Fruit fly (Drosophila melanogaster): ENCODE results near the gene Six4.

Gene Six4

DNA sequence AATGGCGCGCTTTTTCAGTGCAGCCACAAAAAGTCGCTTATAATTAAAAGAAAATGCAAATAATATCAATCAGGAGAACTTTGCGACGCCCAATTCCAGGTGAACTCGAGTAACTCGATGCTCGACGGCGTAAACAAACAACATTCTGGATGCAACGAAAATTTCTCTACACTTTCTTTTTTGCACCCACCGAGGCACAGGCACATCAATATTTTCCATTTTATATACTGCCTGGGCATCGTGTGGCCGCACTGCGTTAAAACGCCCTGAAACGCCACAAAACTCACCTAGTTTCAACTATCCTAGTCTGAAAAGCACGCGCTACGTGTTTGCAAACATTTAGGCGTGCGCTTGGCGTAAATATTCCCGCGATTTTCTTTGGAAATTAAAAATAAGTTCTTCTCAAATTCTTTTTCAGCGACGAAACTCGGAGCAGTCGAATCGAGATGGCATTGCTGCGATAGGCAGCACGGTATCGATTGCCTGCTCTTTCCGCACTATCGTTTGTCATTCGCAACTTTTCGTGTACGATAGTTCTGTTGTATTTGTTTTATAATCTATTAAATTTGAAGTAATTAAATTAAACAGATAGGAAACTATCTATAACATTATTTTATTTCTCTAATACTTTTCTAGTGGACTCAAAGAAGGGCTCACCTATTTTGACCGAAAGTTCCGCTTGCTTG is 6.7 kb downstream of the Six4 start, which contains the start of gene Pcif1 (continued):
- TF ChIP-seq CG10979 (tag; optimal IDR thresholded peaks at IDR 0.05) (peak; percentile 6), unc-4 (GFP tag; IDR thresholded peaks at IDR 0.05; ENCODE audit: partially characterized antibody) (peak; percentile 99), CG10267 (tag; optimal IDR thresholded peaks at IDR 0.05) (peak; percentile 59), knrl (GFP tag; IDR thresholded peaks at IDR 0.05; ENCODE audit: partially characterized antibody) (peak; percentile 99), corto (GFP tag; optimal IDR thresholded peaks at IDR 0.05) (peak; percentile 73), bigmax (GFP tag; optimal IDR thresholded peaks at IDR 0.05) (peak; percentile 19), NFAT (GFP tag; IDR thresholded peaks at IDR 0.05) (peak; percentile 19; the same call in 1 of the 2 replicates), fd64A (GFP tag; optimal IDR thresholded peaks at IDR 0.05) (no peak), grau (tag; optimal IDR thresholded peaks at IDR 0.05) (peak; percentile 26), CG42726 (GFP tag; IDR thresholded peaks at IDR 0.05; ENCODE audit: partially characterized antibody) (peak; percentile 99), chm (GFP tag; IDR thresholded peaks at IDR 0.05) (peak; percentile 37; the same call in 1 of the 2 replicates), CG31388 (GFP tag; optimal IDR thresholded peaks at IDR 0.05) (no peak), CG11560 (tag; IDR thresholded peaks at IDR 0.05) (no peak), CG12299 (tag; optimal IDR thresholded peaks at IDR 0.05) (peak; percentile 4), lilli (GFP tag; optimal IDR thresholded peaks at IDR 0.05) (peak; percentile 43), sob (GFP tag; IDR thresholded peaks at IDR 0.05) (0 out of 2 replicates have a peak, but pooled peaks have one; percentile 57), stwl (tag; optimal IDR thresholded peaks at IDR 0.05) (peak; percentile 62), Opbp (GFP tag; IDR thresholded peaks at IDR 0.05; ENCODE audit: partially characterized antibody) (peak; percentile 99), CG9797 (GFP tag; optimal IDR thresholded peaks at IDR 0.05) (peak; percentile 52), phol (tag; optimal IDR thresholded peaks at IDR 0.05) (peak; percentile 35), Dp (GFP tag; optimal IDR thresholded peaks at IDR 0.05) (peak; percentile 66), CG7987 (GFP tag; optimal IDR thresholded peaks at IDR 0.05) (peak; percentile 30), Asciz (GFP tag; optimal IDR thresholded peaks at IDR 0.05) (no peak), Usf (GFP tag; optimal IDR thresholded peaks at IDR 0.05) (no peak), CG2129 (GFP tag; IDR thresholded peaks at IDR 0.05; ENCODE audit: partially characterized antibody) (peak; percentile 98), CG7271 (tag; optimal IDR thresholded peaks at IDR 0.05) (peak; percentile 65), Rfx (GFP tag; IDR thresholded peaks at IDR 0.05) (peak; percentile 54), Poxn (GFP tag; IDR thresholded peaks at IDR 0.05) (no peak), kah (GFP tag; optimal IDR thresholded peaks at IDR 0.05) (peak; percentile 1), esg (GFP tag; conservative IDR thresholded peaks at IDR 0.05) (no peak), nmo (GFP tag; optimal IDR thresholded peaks at IDR 0.05) (peak; percentile 47), CG34422 (GFP tag; IDR thresholded peaks at IDR 0.05) (peak; percentile 56; the same call in 2 of the 3 replicates), Mad (GFP tag; optimal IDR thresholded peaks at IDR 0.05) (peak; percentile 12), Dip2 (GFP tag; IDR thresholded peaks at IDR 0.05) (no peak), CG2120 (GFP tag; optimal IDR thresholded peaks at IDR 0.05) (peak; percentile 36), Bgb (GFP tag; IDR thresholded peaks at IDR 0.05; ENCODE audit: partially characterized antibody) (peak; percentile 99), nom (GFP tag; optimal IDR thresholded peaks at IDR 0.05) (peak; percentile 39), pzg (GFP tag; optimal IDR thresholded peaks at IDR 0.05) (peak; percentile 81), tna (GFP tag; IDR thresholded peaks at IDR 0.05; ENCODE audit: partially characterized antibody) (peak; percentile 99), CG3065 (GFP tag; optimal IDR thresholded peaks at IDR 0.05) (no peak), vvl (GFP tag; IDR thresholded peaks at IDR 0.05) (peak; percentile 20; the same call in 1 of the 2 replicates), zen2 (GFP tag; IDR thresholded peaks at IDR 0.05; ENCODE audit: partially characterized antibody) (peak; percentile 99), ato (GFP tag; IDR thresholded peaks at IDR 0.05; ENCODE audit: partially characterized antibody) (peak; percentile 99), BEAF-32 (GFP tag; optimal IDR thresholded peaks at IDR 0.05) (peak; percentile 98), CG10321 (GFP tag; IDR thresholded peaks at IDR 0.05) (no peak), amos (GFP tag; IDR thresholded peaks at IDR 0.05; ENCODE audit: partially characterized antibody) (peak; percentile 100), Adf1 (GFP tag; IDR thresholded peaks at IDR 0.05) (peak; percentile 15; the same call in 1 of the 2 replicates), Awh (GFP tag; IDR thresholded peaks at IDR 0.05) (no peak)

All from whole organism, embryonic.